Fruit fly (Drosophila melanogaster) S2 (cell line): ENCODE data around the gene CG17944.

Source experiments
- CG8478 ChIP-seq: fragments of >200 bp; optimal IDR thresholded peaks from 2 replicates; lab custom pipeline; 2018
- CTCF ChIP-seq, 2 experiments: fragments of >200 bp; optimal IDR thresholded peaks; 2 replicates each; lab custom pipeline; 2018

Gene CG17944

dm6 chr3R:7362023-7362422 lies at the start of gene CG17944:
Gene CG17944, minus strand, starts transcription at chr3R:7362123.
- no peak for TF ChIP-seq CG8478 (lab: Kevin White, UChicago)
- TF ChIP-seq CTCF (optimal IDR thresholded peaks at IDR 0.05; lab: Kevin White, UChicago): no peak

DNA sequence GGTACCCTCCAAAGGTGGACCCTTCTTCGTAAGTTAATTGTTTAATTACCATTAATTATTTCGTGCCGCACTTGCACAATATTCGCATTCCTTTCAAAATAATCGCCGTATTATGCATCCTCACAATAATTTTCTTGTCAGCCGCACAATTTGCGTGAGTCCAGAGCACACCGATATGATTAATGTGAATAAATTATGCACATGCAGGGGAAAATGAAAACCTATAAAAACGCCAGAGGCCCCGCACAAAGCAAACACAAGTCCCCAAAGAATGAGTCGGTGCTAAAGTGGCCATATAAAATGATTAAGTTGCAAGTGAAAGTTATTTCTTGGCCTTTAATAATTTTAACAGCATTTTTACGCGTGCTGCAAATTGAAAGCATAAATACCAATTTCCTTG lies 44.6 kb upstream of the CG17944 start, which contains the start of gene Ir84a:
Ir84a (plus strand) TSS at position 301 of the 400 bp plus-strand sequence.
- TF ChIP-seq CTCF (optimal IDR thresholded peaks at IDR 0.05; lab: Kevin White, UChicago) (no peak), CG8478 (lab: Kevin White, UChicago) (no peak)

DNA sequence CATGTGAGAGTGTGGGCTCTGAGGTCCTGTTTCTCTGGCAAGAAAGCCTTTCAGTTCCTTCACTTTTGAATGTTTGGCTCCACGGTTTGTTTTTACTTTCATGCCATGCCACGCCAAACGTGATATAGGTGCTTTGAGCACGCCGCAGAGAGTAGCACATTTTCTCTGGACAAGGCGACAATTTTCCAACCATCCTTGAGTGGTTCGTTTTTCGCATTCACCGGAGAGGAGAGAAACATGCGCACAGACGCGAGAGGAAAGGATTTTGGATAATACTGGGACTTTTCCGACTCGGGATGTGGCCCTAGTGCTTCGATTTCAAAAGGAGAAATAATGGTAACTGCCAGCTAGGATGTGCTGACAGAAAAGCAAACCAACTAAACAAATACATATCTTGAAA lies 32.1 kb upstream of the CG17944 start:
- TF ChIP-seq CTCF (optimal IDR thresholded peaks at IDR 0.05; lab: Kevin White, UChicago) (no peak), CG8478 (lab: Kevin White, UChicago) (no peak)

DNA sequence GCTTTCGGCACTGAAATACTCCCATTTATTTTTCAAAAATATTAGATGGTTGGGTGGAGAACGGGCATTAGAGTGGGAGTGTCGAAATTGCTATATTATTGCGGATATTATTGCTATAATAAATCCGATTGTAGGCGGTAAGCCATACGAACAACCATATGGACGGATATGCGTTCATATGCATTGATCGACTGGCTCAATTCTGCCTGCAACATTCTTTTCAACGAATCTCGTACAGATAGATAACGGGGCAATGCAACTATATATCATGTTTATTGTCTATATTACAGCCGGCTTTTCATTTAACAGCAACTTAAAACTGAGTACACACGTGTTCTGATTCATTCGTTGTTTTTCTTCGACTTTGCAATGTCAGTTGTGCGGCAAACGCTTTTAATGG lies 29.2 kb upstream of the CG17944 start, which contains the start of gene CG42650:
CG42650 (plus strand) TSS at position 301 of the 400 bp plus-strand sequence.
- TF ChIP-seq CG8478 (lab: Kevin White, UChicago) (no peak), CTCF (optimal IDR thresholded peaks at IDR 0.05; lab: Kevin White, UChicago) (no peak)

DNA sequence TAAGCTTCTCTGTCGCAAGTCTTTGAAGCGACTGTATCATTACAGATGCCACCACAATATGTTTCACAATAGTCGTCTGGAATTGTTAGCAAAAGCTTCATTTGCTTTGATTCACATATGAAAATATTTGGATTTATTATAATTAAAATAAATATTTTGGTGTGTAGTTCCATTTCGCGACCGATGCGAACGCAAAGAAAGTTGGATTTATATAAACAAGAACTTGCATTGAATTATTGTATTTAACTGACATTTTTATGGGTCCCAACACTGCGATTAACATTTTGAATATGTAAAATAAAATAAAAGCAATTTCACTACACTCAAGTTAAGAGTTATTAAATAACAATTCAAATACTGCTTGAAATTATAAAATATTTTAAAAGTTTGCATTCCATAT lies 7.3 kb upstream of the CG17944 start, which contains the start of gene MstProx:
MstProx (minus strand) TSS at position 101 of the 400 bp plus-strand sequence.
- TF ChIP-seq CTCF (optimal IDR thresholded peaks at IDR 0.05; lab: Kevin White, UChicago): no peak
- TF ChIP-seq CG8478 (lab: Kevin White, UChicago): no peak

DNA sequence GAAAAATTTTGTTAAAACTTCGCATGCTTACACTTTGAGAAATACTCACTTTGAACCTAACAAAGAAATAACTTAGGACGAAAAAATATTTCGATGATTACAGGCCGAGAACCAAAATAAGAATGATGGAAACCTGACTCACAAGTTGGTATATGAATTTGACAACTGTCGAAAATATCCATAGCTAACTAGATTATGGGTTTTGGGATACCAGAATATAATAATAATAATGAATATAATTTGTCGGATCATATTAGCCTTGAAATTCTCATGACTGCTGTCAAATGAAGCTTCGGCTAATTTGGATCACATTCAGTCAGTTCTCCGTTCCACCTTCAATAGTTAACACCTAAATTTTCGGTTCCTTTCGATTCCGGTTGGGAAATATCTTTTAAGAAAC lies 3.6 kb upstream of the CG17944 start, which contains the start of the genes Mst84Db and Mst84Da:
Mst84Db (minus strand) TSS at position 101 of the 400 bp plus-strand sequence.
Mst84Da (plus strand) TSS at position 324 of the 400 bp plus-strand sequence.
- TF ChIP-seq CTCF (optimal IDR thresholded peaks at IDR 0.05; lab: Kevin White, UChicago): no peak
- no peak for TF ChIP-seq CG8478 (lab: Kevin White, UChicago)

DNA sequence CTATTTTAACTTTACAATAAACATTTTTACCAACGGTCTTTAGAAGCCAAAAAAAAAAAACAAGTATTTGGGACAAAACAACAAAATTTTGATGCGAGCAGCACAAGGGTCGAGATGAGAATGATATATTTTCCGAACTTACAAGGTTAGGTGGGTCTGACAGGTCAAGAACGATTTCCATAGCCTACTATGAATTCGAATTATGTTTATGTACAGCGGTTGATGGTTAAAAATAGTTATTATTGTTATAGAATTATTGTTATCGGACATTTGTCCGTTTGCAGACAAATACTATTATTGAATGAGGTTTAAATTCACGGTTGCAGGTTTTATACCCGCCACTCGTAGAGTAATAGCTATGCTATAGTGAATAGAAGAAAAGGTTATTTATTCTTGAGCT lies 2.6 kb upstream of the CG17944 start, which contains the start of gene Mst84Dc:
Mst84Dc (minus strand) TSS at position 101 of the 400 bp plus-strand sequence.
- TF ChIP-seq CTCF (optimal IDR thresholded peaks at IDR 0.05; lab: Kevin White, UChicago): no peak
- no peak for TF ChIP-seq CG8478 (lab: Kevin White, UChicago)

dm6 chr3R:7363673-7364072 lies 1.8 kb upstream of the CG17944 start, which contains the start of gene Mst84Dd:
Gene Mst84Dd, minus strand, starts transcription at chr3R:7363773.
- TF ChIP-seq CTCF (optimal IDR thresholded peaks at IDR 0.05; lab: Kevin White, UChicago) (no peak), CG8478 (lab: Kevin White, UChicago) (no peak)

DNA sequence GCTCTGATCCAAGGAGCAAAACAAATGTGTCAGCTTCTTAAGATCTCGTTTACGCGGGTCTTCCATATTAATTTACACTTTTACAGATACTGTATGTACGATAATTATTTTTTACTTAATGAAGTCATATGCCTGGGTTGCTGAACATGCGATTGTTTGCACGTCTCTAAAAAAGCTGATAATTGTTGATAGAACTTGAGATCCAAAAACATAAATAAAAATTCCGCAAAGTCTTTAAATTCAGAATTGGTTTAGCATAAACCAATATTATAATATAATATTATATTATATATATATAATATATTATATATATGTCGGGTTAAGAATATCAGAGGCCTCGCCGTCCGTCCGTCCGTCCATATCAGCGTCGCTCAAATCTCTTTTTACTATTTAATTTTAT lies 12.5 kb downstream of the CG17944 start, which contains the start of gene CG43290:
CG43290 (minus strand) TSS at position 101 of the 400 bp plus-strand sequence.
- TF ChIP-seq CTCF (optimal IDR thresholded peaks at IDR 0.05; lab: Kevin White, UChicago) (no peak), CG8478 (lab: Kevin White, UChicago) (no peak)

dm6 chr3R:7346445-7346844 lies 15.5 kb downstream of the CG17944 start, which contains the start of gene nxf4:
Gene nxf4, plus strand, starts transcription at chr3R:7346730.
- TF ChIP-seq CG8478 (lab: Kevin White, UChicago): no peak
- TF ChIP-seq CTCF (optimal IDR thresholded peaks at IDR 0.05; lab: Kevin White, UChicago): peak; percentile 95 to 97

dm6 chr3R:7344769-7345168 lies 17.2 kb downstream of the CG17944 start, which contains the start of gene CG31496:
Gene CG31496, plus strand, starts transcription at chr3R:7345069.
- TF ChIP-seq CTCF (optimal IDR thresholded peaks at IDR 0.05; lab: Kevin White, UChicago) (no peak), CG8478 (lab: Kevin White, UChicago) (no peak)

- TF ChIP-seq CTCF (optimal IDR thresholded peaks at IDR 0.05; lab: Kevin White, UChicago) (no peak), CG8478 (lab: Kevin White, UChicago) (no peak)
Measured at dm6 chr3R:7336454-7336853, 25.5 kb downstream of the CG17944 start.

DNA sequence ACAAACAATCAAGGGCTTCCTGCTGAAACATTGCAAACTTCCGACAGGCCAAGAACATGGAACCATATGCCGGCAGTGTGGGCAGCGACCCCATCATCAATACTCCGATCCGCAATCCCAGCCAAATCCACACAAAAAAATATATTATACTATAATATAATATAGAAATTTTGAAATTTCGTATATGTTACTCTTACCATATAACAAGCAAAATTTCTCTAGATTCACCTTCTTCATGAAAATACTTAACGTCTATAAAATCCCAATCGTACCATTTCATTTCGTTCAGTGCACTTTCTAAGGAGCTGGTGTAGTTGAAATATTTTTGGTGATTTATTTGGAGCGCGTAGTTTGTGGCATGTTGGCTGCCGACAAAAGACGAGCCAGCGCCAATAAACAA lies 27.3 kb downstream of the CG17944 start:
- TF ChIP-seq CTCF (optimal IDR thresholded peaks at IDR 0.05; lab: Kevin White, UChicago) (no peak), CG8478 (lab: Kevin White, UChicago) (no peak)

- TF ChIP-seq CG8478 (lab: Kevin White, UChicago) (no peak), CTCF (optimal IDR thresholded peaks at IDR 0.05; lab: Kevin White, UChicago) (no peak)
Measured at dm6 chr3R:7330695-7331094, 31.2 kb downstream of the CG17944 start.

- no peak for TF ChIP-seq CTCF (optimal IDR thresholded peaks at IDR 0.05; lab: Kevin White, UChicago)
- no peak for TF ChIP-seq CG8478 (lab: Kevin White, UChicago)
Measured at dm6 chr3R:7326200-7326599, 35.7 kb downstream of the CG17944 start.

dm6 chr3R:7322549-7322948 lies 39.4 kb downstream of the CG17944 start:
- TF ChIP-seq CTCF (optimal IDR thresholded peaks at IDR 0.05; lab: Kevin White, UChicago) (no peak), CG8478 (lab: Kevin White, UChicago) (no peak)
